Fruit fly (Drosophila melanogaster): Measurements from ENCODE around the gene Flacc.

The Flacc gene

DNA sequence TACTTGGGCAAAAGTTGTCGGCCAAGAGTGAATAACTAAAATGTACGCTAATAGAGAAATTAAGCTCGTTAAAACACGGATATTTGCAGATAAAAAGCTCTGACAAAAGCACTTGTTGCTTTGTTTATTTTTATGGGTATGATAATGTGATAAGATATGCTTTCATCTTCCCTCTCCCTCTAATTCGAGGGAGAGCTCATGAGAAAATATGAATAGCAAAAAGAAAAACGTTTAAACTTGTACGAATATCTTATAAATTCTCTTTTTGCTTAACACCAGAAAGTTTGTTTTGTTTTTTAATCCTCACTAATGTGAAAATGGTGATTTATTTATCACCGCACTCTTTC, 44.4 kb downstream of the Flacc start:
- TF ChIP-seq CG33213 (GFP tag; optimal IDR thresholded peaks at IDR 0.05) (no peak), Dref (GFP tag; IDR thresholded peaks at IDR 0.05) (peak; percentile 57; the same call in 1 of the 2 replicates), bbx (GFP tag; IDR thresholded peaks at IDR 0.05; ENCODE audit: partially characterized antibody) (peak; percentile 18; the same call in 1 of the 2 replicates), abd-A (tag; optimal IDR thresholded peaks at IDR 0.05) (peak; percentile 83), chinmo (GFP tag; IDR thresholded peaks at IDR 0.05; ENCODE audit: partially characterized antibody) (0 out of 4 replicates have a peak, but pooled peaks have one; percentile 12), amos (GFP tag; IDR thresholded peaks at IDR 0.05; ENCODE audit: partially characterized antibody) (peak; percentile 43; the same call in 1 of the 2 replicates), scrt (GFP tag; optimal IDR thresholded peaks at IDR 0.05) (peak; percentile 69), kah (GFP tag; optimal IDR thresholded peaks at IDR 0.05) (peak; percentile 58), grn (GFP tag; optimal IDR thresholded peaks at IDR 0.05) (peak; percentile 7), CG15696 (tag; optimal IDR thresholded peaks at IDR 0.05) (no peak), CG4424 (GFP tag; optimal IDR thresholded peaks at IDR 0.05) (no peak), exex (tag; optimal IDR thresholded peaks at IDR 0.05) (peak; percentile 50), Bgb (GFP tag; IDR thresholded peaks at IDR 0.05; ENCODE audit: partially characterized antibody) (peak; percentile 26; the same call in 1 of the 2 replicates)

DNA sequence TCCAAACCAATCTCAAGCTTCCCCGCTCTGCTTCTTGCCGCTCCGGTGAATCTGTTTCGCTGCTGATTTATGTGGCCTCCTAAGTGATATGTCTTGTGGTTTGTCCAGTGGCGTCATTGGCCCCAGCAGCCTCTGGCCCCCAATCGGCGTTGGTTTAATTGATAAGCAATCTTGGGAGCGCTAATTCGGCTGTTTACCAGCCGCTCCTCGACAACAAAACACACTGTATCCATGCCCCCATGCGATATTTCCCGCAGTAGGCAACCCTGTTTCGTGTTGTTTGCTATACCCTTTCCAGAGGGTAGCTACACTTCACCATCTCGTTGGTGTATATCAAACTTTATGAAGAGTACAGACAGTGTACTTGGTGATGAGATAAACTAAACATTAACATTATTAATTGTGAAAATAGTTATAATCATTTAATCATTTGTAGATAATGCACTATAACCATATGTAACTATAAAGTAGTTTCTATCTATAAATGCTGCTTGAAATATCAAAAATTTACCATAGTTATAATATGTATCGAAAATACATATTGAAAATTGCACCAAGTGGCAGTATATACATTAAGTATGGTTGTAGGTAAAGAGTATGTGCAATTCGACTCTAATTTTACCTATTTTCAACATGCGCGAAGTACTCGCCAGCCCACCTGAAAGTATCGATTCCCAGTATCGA, 45.0 kb downstream of the Flacc start, which contains the start of gene shop:
Gene shop, minus strand, starts transcription at position 229 of the 684 bp plus-strand sequence.
- peak; percentile 81 for TF ChIP-seq zfh2 (GFP tag; optimal IDR thresholded peaks at IDR 0.05)
- TF ChIP-seq amos (GFP tag; IDR thresholded peaks at IDR 0.05; ENCODE audit: partially characterized antibody) = peak; percentile 62; the same call in 1 of the 2 replicates
- no peak for TF ChIP-seq Tbp (GFP tag; optimal IDR thresholded peaks at IDR 0.05)
- peak; percentile 84 for TF ChIP-seq CG8388 (GFP tag; optimal IDR thresholded peaks at IDR 0.05)
- peak; percentile 93 for TF ChIP-seq row (GFP tag; IDR thresholded peaks at IDR 0.05)
- no peak; the same call in none of the 2 replicates for TF ChIP-seq E2f2 (GFP tag; IDR thresholded peaks at IDR 0.05)
- 0 out of 3 replicates have a peak, but pooled peaks have one; percentile 57 for TF ChIP-seq gce (GFP tag; IDR thresholded peaks at IDR 0.05)
- peak; percentile 17 for TF ChIP-seq pb (GFP tag; optimal IDR thresholded peaks at IDR 0.05)
- peak; percentile 86 for TF ChIP-seq CG3847 (GFP tag; IDR thresholded peaks at IDR 0.05)
- TF ChIP-seq tio (GFP tag; optimal IDR thresholded peaks at IDR 0.05) = no peak
- peak; percentile 47; the same call in 1 of the 3 replicates for TF ChIP-seq H15 (GFP tag; IDR thresholded peaks at IDR 0.05)
- peak; percentile 81 for TF ChIP-seq CG9817 (tag; optimal IDR thresholded peaks at IDR 0.05)
- peak; percentile 63 for TF ChIP-seq CG14667 (GFP tag; IDR thresholded peaks at IDR 0.05)
- peak; percentile 89 for TF ChIP-seq CG12659 (GFP tag; optimal IDR thresholded peaks at IDR 0.05)
- peak; percentile 28 for TF ChIP-seq Myb (GFP tag; optimal IDR thresholded peaks at IDR 0.05)
- peak; percentile 58; the same call in 2 of the 3 replicates for TF ChIP-seq zen2 (GFP tag; IDR thresholded peaks at IDR 0.05; ENCODE audit: partially characterized antibody)
- TF ChIP-seq CG16863 (GFP tag; optimal IDR thresholded peaks at IDR 0.05) = peak; percentile 94
- TF ChIP-seq CG18011 (GFP tag; optimal IDR thresholded peaks at IDR 0.05) = peak; percentile 58
- TF ChIP-seq tx (GFP tag; optimal IDR thresholded peaks at IDR 0.05) = peak; percentile 66
- TF ChIP-seq Antp (GFP tag; optimal IDR thresholded peaks at IDR 0.05) = peak; percentile 43
- peak; percentile 82 for TF ChIP-seq cwo (GFP tag; optimal IDR thresholded peaks at IDR 0.05)
- peak; percentile 91 for TF ChIP-seq Oli (tag; optimal IDR thresholded peaks at IDR 0.05)
- TF ChIP-seq odd (GFP tag; optimal IDR thresholded peaks at IDR 0.05) = peak; percentile 71
- 0 out of 2 replicates have a peak, but pooled peaks have one; percentile 38 for TF ChIP-seq CG5953 (GFP tag; IDR thresholded peaks at IDR 0.05)
- no peak for TF ChIP-seq CG8478 (optimal IDR thresholded peaks at IDR 0.05)
- peak; percentile 83 for TF ChIP-seq lab (GFP tag; optimal IDR thresholded peaks at IDR 0.05)
- TF ChIP-seq CG10267 (tag; optimal IDR thresholded peaks at IDR 0.05) = peak; percentile 73
- TF ChIP-seq jing (GFP tag; optimal IDR thresholded peaks at IDR 0.05) = peak; percentile 78
- peak; percentile 79 for TF ChIP-seq fd3F (GFP tag; optimal IDR thresholded peaks at IDR 0.05)
- peak; percentile 76 for TF ChIP-seq Gug (GFP tag; IDR thresholded peaks at IDR 0.05)
- peak; percentile 90 for TF ChIP-seq CG11504 (tag; optimal IDR thresholded peaks at IDR 0.05)
- peak; percentile 76 for TF ChIP-seq Dbx (GFP tag; IDR thresholded peaks at IDR 0.05)
- peak; percentile 75 for TF ChIP-seq salm (tag; optimal IDR thresholded peaks at IDR 0.05)
- TF ChIP-seq seq (GFP tag; IDR thresholded peaks at IDR 0.05) = peak; percentile 66
- peak; percentile 2 for TF ChIP-seq repo (GFP tag; optimal IDR thresholded peaks at IDR 0.05)
- TF ChIP-seq Lpt (GFP tag; optimal IDR thresholded peaks at IDR 0.05) = no peak
